Fruit fly (Drosophila melanogaster) whole organism, pupa: Measurements from ENCODE around the gene CG1983.

Experiments
- CG10348 ChIP-seq: fragments of 200-800 bp; sonication (Bioruptor generic); IDR thresholded peaks from 2 replicates; pipeline ENCODE4 v1.3.6; 2022; ENCODE audit warnings: missing biosample characterization, missing genetic modification characterization
- CG12605 ChIP-seq: fragments of 200-800 bp; sonication (Bioruptor generic); IDR thresholded peaks from 2 replicates; pipeline ENCODE4 v1.3.6; 2022; ENCODE audit warnings: missing biosample characterization, missing genetic modification characterization
- CG13204 ChIP-seq: fragments of 200-800 bp; sonication (Bioruptor generic); optimal IDR thresholded peaks from 2 replicates; lab custom pipeline; 2018; ENCODE audit warnings: missing biosample characterization, mild to moderate bottlenecking, missing genetic modification characterization, moderate library complexity
- CG14655 ChIP-seq: fragments of 200-800 bp; sonication (Bioruptor generic); optimal IDR thresholded peaks from 3 replicates; lab custom pipeline; 2017; ENCODE audit warnings: mild to moderate bottlenecking, missing biosample characterization, missing genetic modification reagents, missing genetic modification characterization
- CG15710 ChIP-seq: fragments of 200-800 bp; sonication (Bioruptor generic); optimal IDR thresholded peaks from 2 replicates; lab custom pipeline; 2018; ENCODE audit warnings: missing biosample characterization, mild to moderate bottlenecking, missing genetic modification characterization, moderate library complexity
- CG17806 ChIP-seq: fragments of 200-800 bp; sonication (Bioruptor generic); optimal IDR thresholded peaks from 2 replicates; lab custom pipeline; 2018; ENCODE audit warnings: missing biosample characterization, mild to moderate bottlenecking, missing genetic modification characterization, moderate library complexity
- CG32121 ChIP-seq: fragments of 200-800 bp; sonication (Bioruptor generic); IDR thresholded peaks from 2 replicates; pipeline ENCODE4 v1.3.6; 2022; ENCODE audit warnings: missing biosample characterization, missing genetic modification characterization
- CG34367 ChIP-seq: fragments of 200-800 bp; sonication (Bioruptor generic); optimal IDR thresholded peaks from 2 replicates; lab custom pipeline; 2018; ENCODE audit warnings: missing biosample characterization, mild to moderate bottlenecking, missing genetic modification characterization
- CG4496 ChIP-seq: fragments of 200-800 bp; sonication (Bioruptor generic); IDR thresholded peaks from 3 replicates; pipeline ENCODE4 v1.3.6; 2022; ENCODE audit warnings: missing biosample characterization, missing genetic modification characterization
- CG8159 ChIP-seq: fragments of 200-800 bp; sonication (Bioruptor generic); optimal IDR thresholded peaks from 3 replicates; lab custom pipeline; 2018; ENCODE audit warnings: missing biosample characterization, mild to moderate bottlenecking, missing genetic modification characterization, moderate library complexity
- CG8301 ChIP-seq: fragments of 200-800 bp; sonication (Bioruptor generic); optimal IDR thresholded peaks from 2 replicates; lab custom pipeline; 2018; ENCODE audit warnings: missing biosample characterization, mild to moderate bottlenecking, missing genetic modification characterization
- CG9948 ChIP-seq: fragments of 200-800 bp; sonication (Bioruptor generic); optimal IDR thresholded peaks from 2 replicates; lab custom pipeline; 2018; ENCODE audit warnings: missing biosample characterization, mild to moderate bottlenecking, missing genetic modification characterization, moderate library complexity
- D1 ChIP-seq: fragments of 200-800 bp; sonication (Bioruptor generic); optimal IDR thresholded peaks from 2 replicates; lab custom pipeline; 2018; ENCODE audit warnings: missing biosample characterization, mild to moderate bottlenecking, missing genetic modification characterization, moderate library complexity
- EcR ChIP-seq: fragments of 200-800 bp; sonication (Bioruptor generic); optimal IDR thresholded peaks from 3 replicates; lab custom pipeline; 2019; ENCODE audit warnings: missing biosample characterization, missing genetic modification characterization, mild to moderate bottlenecking, moderate library complexity, missing genetic modification reagents
- Ets98B ChIP-seq: fragments of 200-800 bp; sonication (Bioruptor generic); IDR thresholded peaks from 2 replicates; pipeline ENCODE4 v1.3.6; 2022; ENCODE audit warnings: missing biosample characterization, missing genetic modification characterization
- Pif1A ChIP-seq: fragments of 200-800 bp; sonication (Bioruptor generic); optimal IDR thresholded peaks from 3 replicates; lab custom pipeline; 2016; ENCODE audit warnings: missing biosample characterization, missing genetic modification characterization
- Pif1B ChIP-seq: fragments of 200-800 bp; sonication (Bioruptor generic); optimal IDR thresholded peaks from 3 replicates; lab custom pipeline; 2016; ENCODE audit warnings: missing biosample characterization, missing genetic modification characterization
- Snoo ChIP-seq: fragments of 200-800 bp; sonication (Bioruptor generic); optimal IDR thresholded peaks from 3 replicates; lab custom pipeline; 2017; ENCODE audit warnings: missing biosample characterization, mild to moderate bottlenecking, missing genetic modification characterization, inconsistent platforms
- fd96Ca ChIP-seq: fragments of 200-800 bp; sonication (Bioruptor generic); IDR thresholded peaks from 3 replicates; pipeline ENCODE4 v1.3.6; 2022; ENCODE audit warnings: missing biosample characterization, missing genetic modification characterization
- gl ChIP-seq: fragments of 200-800 bp; sonication (Bioruptor generic); optimal IDR thresholded peaks from 2 replicates; lab custom pipeline; 2018; ENCODE audit warnings: missing biosample characterization, mild to moderate bottlenecking, missing genetic modification characterization
- rn ChIP-seq: fragments of 200-800 bp; sonication (Bioruptor generic); IDR thresholded peaks from 2 replicates; pipeline ENCODE4 v1.3.6; 2022; ENCODE audit warnings: missing biosample characterization, missing genetic modification characterization

CG1983 gene

dm6 chr3R:30191462-30191874, 14.0 kb upstream of the CG1983 start:
- TF ChIP-seq CG13204 (GFP tag; lab: Kevin White, UChicago) (no peak), D1 (tag; lab: Kevin White, UChicago) (no peak), CG4496 (GFP tag; lab: Robert Waterston, UW) (no peak), Pif1B (GFP tag; lab: Kevin White, UChicago) (peak; percentile 65), CG32121 (no peak), CG10348 (GFP tag; lab: Robert Waterston, UW) (no peak), CG17806 (tag; lab: Kevin White, UChicago) (no peak), gl (no peak), CG12605 (no peak), CG8159 (tag; lab: Kevin White, UChicago) (no peak), Pif1A (peak; percentile 67), CG34367 (tag; lab: Kevin White, UChicago) (peak; percentile 29), CG8301 (tag; lab: Kevin White, UChicago) (peak; percentile 42), Snoo (peak; percentile 48), EcR (no peak), rn (GFP tag; lab: Robert Waterston, UW) (no peak), CG15710 (tag; lab: Kevin White, UChicago) (peak; percentile 43), fd96Ca (GFP tag; lab: Robert Waterston, UW) (no peak), CG14655 (peak; percentile 48), Ets98B (GFP tag; lab: Robert Waterston, UW) (no peak), CG9948 (tag; lab: Kevin White, UChicago) (peak; percentile 27)

DNA sequence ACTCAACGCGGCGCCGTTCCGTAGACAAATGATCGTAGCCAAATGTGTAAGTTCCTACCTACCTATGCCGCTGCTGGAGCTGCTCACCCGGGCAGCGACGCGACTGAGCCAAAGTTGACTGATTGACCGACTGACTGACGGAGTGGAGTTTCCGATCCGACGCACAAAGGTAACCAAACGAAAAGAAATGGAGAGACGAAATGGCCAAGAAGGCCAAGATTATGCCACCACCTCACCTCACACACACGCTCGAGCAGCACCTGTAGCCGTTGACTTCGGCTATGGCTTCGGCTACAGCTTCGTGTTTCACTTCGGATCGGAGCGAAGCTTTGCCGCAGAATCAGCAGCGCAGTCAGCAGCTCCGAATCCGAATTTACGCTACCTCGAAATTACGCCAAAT, 13.5 kb upstream of the CG1983 start, which contains the start of gene CG9747:
CG9747 (minus strand) TSS at position 206 of the 400 bp plus-strand sequence.
- peak; percentile 18 for TF ChIP-seq EcR
- no peak for TF ChIP-seq Snoo

dm6 chr3R:30189836-30190235, 12.3 kb upstream of the CG1983 start:
- TF ChIP-seq Ets98B (GFP tag; lab: Robert Waterston, UW), result peak; percentile 29; the same call in 1 of the 2 replicates
- TF ChIP-seq CG15710 (tag; lab: Kevin White, UChicago), result peak; percentile 59
- peak; percentile 62 for TF ChIP-seq CG9948 (tag; lab: Kevin White, UChicago)
- TF ChIP-seq rn (GFP tag; lab: Robert Waterston, UW), result no peak
- peak; percentile 67 for TF ChIP-seq Pif1A
- no peak for TF ChIP-seq EcR
- peak; percentile 65 for TF ChIP-seq Snoo
- TF ChIP-seq CG13204 (GFP tag; lab: Kevin White, UChicago), result no peak
- no peak for TF ChIP-seq CG10348 (GFP tag; lab: Robert Waterston, UW)
- no peak for TF ChIP-seq D1 (tag; lab: Kevin White, UChicago)
- peak; percentile 37 for TF ChIP-seq CG14655
- TF ChIP-seq CG12605, result no peak
- peak; percentile 67 for TF ChIP-seq CG17806 (tag; lab: Kevin White, UChicago)
- peak; percentile 58; the same call in 1 of the 3 replicates for TF ChIP-seq fd96Ca (GFP tag; lab: Robert Waterston, UW)
- TF ChIP-seq CG32121, result peak; percentile 35; the same call in 1 of the 2 replicates
- peak; percentile 35 for TF ChIP-seq gl
- TF ChIP-seq CG8301 (tag; lab: Kevin White, UChicago), result peak; percentile 31
- peak; percentile 51 for TF ChIP-seq Pif1B (GFP tag; lab: Kevin White, UChicago)
- peak; percentile 69 for TF ChIP-seq CG8159 (tag; lab: Kevin White, UChicago)
- TF ChIP-seq CG34367 (tag; lab: Kevin White, UChicago), result peak; percentile 41
- TF ChIP-seq CG4496 (GFP tag; lab: Robert Waterston, UW), result peak; percentile 59; the same call in 2 of the 3 replicates

DNA sequence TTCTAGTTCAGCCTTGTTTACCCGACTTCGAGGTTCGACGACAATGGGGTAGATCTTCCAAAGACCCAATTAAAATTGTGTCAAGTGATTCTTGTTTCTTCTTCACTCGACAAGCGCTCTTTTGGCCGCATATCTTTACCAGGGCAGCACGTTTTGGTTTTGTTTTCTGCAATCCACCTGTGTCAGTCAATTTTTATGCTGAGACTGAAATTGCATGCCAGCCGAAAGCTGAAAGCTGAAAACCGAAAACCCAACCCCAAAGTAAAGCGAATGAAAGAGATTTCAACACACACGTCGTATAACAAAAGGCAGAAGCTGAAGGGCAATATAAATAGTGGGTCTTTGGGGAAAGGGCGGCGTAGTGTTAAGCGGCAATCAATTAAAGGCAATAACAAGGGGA, 11.9 kb upstream of the CG1983 start:
- TF ChIP-seq CG14655, result no peak
- TF ChIP-seq Pif1A, result no peak
- TF ChIP-seq EcR, result no peak

dm6 chr3R:30183872-30184271, 6.4 kb upstream of the CG1983 start:
- TF ChIP-seq CG17806 (tag; lab: Kevin White, UChicago), result no peak
- TF ChIP-seq CG4496 (GFP tag; lab: Robert Waterston, UW), result no peak
- TF ChIP-seq Ets98B (GFP tag; lab: Robert Waterston, UW), result no peak
- TF ChIP-seq EcR, result peak; percentile 90

- TF ChIP-seq CG8301 (tag; lab: Kevin White, UChicago), result no peak
- TF ChIP-seq CG14655, result no peak
- no peak for TF ChIP-seq Ets98B (GFP tag; lab: Robert Waterston, UW)
- no peak for TF ChIP-seq Snoo
- no peak for TF ChIP-seq CG15710 (tag; lab: Kevin White, UChicago)
- TF ChIP-seq CG12605, result no peak
- no peak for TF ChIP-seq CG10348 (GFP tag; lab: Robert Waterston, UW)
- TF ChIP-seq CG9948 (tag; lab: Kevin White, UChicago), result no peak
Measured at dm6 chr3R:30179934-30180333, 2.4 kb upstream of the CG1983 start, which contains the start of gene Bet5. Gene Bet5 (plus strand): TSS chr3R:30180232.

DNA sequence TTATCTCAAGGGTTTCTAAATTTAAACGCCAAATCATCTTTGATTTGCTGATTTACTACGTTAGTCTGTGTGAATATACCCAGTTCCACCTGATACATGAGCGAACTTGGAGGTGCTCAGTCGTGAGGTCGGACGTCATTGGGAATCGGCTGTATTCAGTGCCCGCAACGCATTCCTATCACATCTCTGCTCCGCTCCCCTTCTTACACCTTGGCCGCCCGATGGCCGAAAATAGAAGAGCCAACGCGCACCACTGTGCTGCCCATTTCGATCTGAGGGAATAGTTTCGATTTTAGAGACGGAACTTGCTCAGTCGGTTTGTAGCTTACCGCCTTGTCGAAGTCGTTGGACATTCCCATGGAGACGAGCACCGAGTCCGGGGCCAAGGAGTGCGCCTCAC, 1.2 kb downstream of the CG1983 start:
- no peak for TF ChIP-seq EcR
- no peak for TF ChIP-seq CG8301 (tag; lab: Kevin White, UChicago)
- no peak for TF ChIP-seq CG17806 (tag; lab: Kevin White, UChicago)
- TF ChIP-seq Pif1A, result no peak
- no peak for TF ChIP-seq CG15710 (tag; lab: Kevin White, UChicago)
- no peak for TF ChIP-seq Snoo
- TF ChIP-seq Ets98B (GFP tag; lab: Robert Waterston, UW), result no peak
- no peak for TF ChIP-seq gl
- TF ChIP-seq CG4496 (GFP tag; lab: Robert Waterston, UW), result no peak
- TF ChIP-seq fd96Ca (GFP tag; lab: Robert Waterston, UW), result no peak
- TF ChIP-seq CG10348 (GFP tag; lab: Robert Waterston, UW), result no peak
- no peak for TF ChIP-seq Pif1B (GFP tag; lab: Kevin White, UChicago)
- TF ChIP-seq CG32121, result no peak
- TF ChIP-seq CG9948 (tag; lab: Kevin White, UChicago), result no peak
- TF ChIP-seq CG8159 (tag; lab: Kevin White, UChicago), result no peak
- no peak for TF ChIP-seq CG13204 (GFP tag; lab: Kevin White, UChicago)
- no peak for TF ChIP-seq D1 (tag; lab: Kevin White, UChicago)
